Fruit fly (Drosophila melanogaster) whole organism, embryonic: ENCODE data around the gene CG2767.

Experiments
- Antp ChIP-seq: fragments of 200-800 bp; sonication (Bioruptor generic); optimal IDR thresholded peaks from 3 replicates; lab custom pipeline; 2016; ENCODE audit warnings: missing biosample characterization, missing genetic modification characterization
- Atf3 ChIP-seq: fragments of 200-800 bp; sonication (Bioruptor generic); optimal IDR thresholded peaks from 3 replicates; lab custom pipeline; 2016; ENCODE audit warnings: missing biosample characterization, missing genetic modification characterization
- CG11504 ChIP-seq: fragments of 200-800 bp; sonication (Bioruptor generic); optimal IDR thresholded peaks from 3 replicates; lab custom pipeline; 2019; ENCODE audit warnings: missing biosample characterization, mild to moderate bottlenecking, missing genetic modification characterization, moderate library complexity
- CG12391 ChIP-seq: fragments of 200-800 bp; sonication (Bioruptor generic); optimal IDR thresholded peaks from 3 replicates; lab custom pipeline; 2018; ENCODE audit warnings: missing biosample characterization, mild to moderate bottlenecking, missing genetic modification characterization, moderate library complexity
- CG12659 ChIP-seq: fragments of 200-800 bp; sonication (Bioruptor generic); optimal IDR thresholded peaks from 3 replicates; lab custom pipeline; 2017; ENCODE audit warnings: mild to moderate bottlenecking, missing biosample characterization, missing genetic modification reagents, missing genetic modification characterization
- CG13123 ChIP-seq: fragments of 200-800 bp; sonication (Bioruptor generic); optimal IDR thresholded peaks from 2 replicates; lab custom pipeline; 2016; ENCODE audit warnings: missing biosample characterization, missing genetic modification characterization
- CG13296 ChIP-seq: fragments of 200-800 bp; sonication (Bioruptor generic); optimal IDR thresholded peaks from 3 replicates; lab custom pipeline; 2018; ENCODE audit warnings: missing biosample characterization, mild to moderate bottlenecking, missing genetic modification characterization
- CG1529 ChIP-seq: fragments of 200-800 bp; sonication (Bioruptor generic); optimal IDR thresholded peaks from 3 replicates; lab custom pipeline; 2018; ENCODE audit warnings: missing biosample characterization, missing genetic modification characterization
- CG2120 ChIP-seq: fragments of 200-800 bp; sonication (Bioruptor generic); optimal IDR thresholded peaks from 3 replicates; lab custom pipeline; 2016; ENCODE audit warnings: missing biosample characterization, missing genetic modification characterization
- CG2678 ChIP-seq: fragments of 200-800 bp; sonication (Bioruptor generic); optimal IDR thresholded peaks from 3 replicates; lab custom pipeline; 2019; ENCODE audit warnings: missing biosample characterization, mild to moderate bottlenecking, missing genetic modification characterization, moderate library complexity
- CG4404 ChIP-seq: fragments of 200-800 bp; sonication (Bioruptor generic); IDR thresholded peaks from 2 replicates; pipeline ENCODE4 v1.3.6; 2022; ENCODE audit warnings: missing biosample characterization, missing genetic modification characterization
- CG4820 ChIP-seq: fragments of 200-800 bp; sonication (Bioruptor generic); optimal IDR thresholded peaks from 3 replicates; lab custom pipeline; 2016; ENCODE audit warnings: missing biosample characterization, missing genetic modification characterization
- CG5953 ChIP-seq: fragments of 200-800 bp; sonication (Bioruptor generic); IDR thresholded peaks from 2 replicates; pipeline ENCODE4 v1.3.6; 2022; ENCODE audit warnings: missing biosample characterization, missing genetic modification characterization
- CG6765 ChIP-seq: fragments of 200-800 bp; sonication (Bioruptor generic); optimal IDR thresholded peaks from 3 replicates; lab custom pipeline; 2017; ENCODE audit warnings: missing biosample characterization, mild to moderate bottlenecking, missing genetic modification characterization
- CG7357 ChIP-seq: fragments of 200-800 bp; sonication (Bioruptor generic); IDR thresholded peaks from 3 replicates; pipeline ENCODE4 v1.3.6; 2022; ENCODE audit warnings: missing biosample characterization, missing genetic modification characterization
- CG8281 ChIP-seq: fragments of 200-800 bp; sonication (Bioruptor generic); optimal IDR thresholded peaks from 2 replicates; lab custom pipeline; 2018; ENCODE audit warnings: missing biosample characterization, mild to moderate bottlenecking, missing genetic modification characterization, moderate library complexity
- CG8388 ChIP-seq: fragments of 200-800 bp; sonication (Bioruptor generic); optimal IDR thresholded peaks from 2 replicates; lab custom pipeline; 2019; ENCODE audit warnings: missing biosample characterization, mild to moderate bottlenecking, missing genetic modification characterization, moderate library complexity
- CG8924 ChIP-seq: fragments of 200-800 bp; optimal IDR thresholded peaks from 3 replicates; lab custom pipeline; 2019; ENCODE audit warnings: missing biosample characterization, mild to moderate bottlenecking, missing genetic modification characterization, moderate library complexity
- CG9797 ChIP-seq: fragments of 200-800 bp; sonication (Bioruptor generic); optimal IDR thresholded peaks from 3 replicates; lab custom pipeline; 2018; ENCODE audit warnings: missing biosample characterization, mild to moderate bottlenecking, missing genetic modification characterization
- Dref ChIP-seq: fragments of 200-800 bp; sonication (Bioruptor generic); IDR thresholded peaks from 2 replicates; pipeline ENCODE4 v1.3.6; 2022; ENCODE audit warnings: missing biosample characterization, missing genetic modification characterization
- HLHmδ ChIP-seq: fragments of 200-800 bp; sonication (Bioruptor generic); optimal IDR thresholded peaks from 2 replicates; lab custom pipeline; 2018; ENCODE audit warnings: missing biosample characterization, mild to moderate bottlenecking, missing genetic modification characterization, moderate library complexity
- MESR4 ChIP-seq: fragments of 200-800 bp; sonication (Bioruptor generic); optimal IDR thresholded peaks from 2 replicates; lab custom pipeline; 2018; ENCODE audit warnings: missing biosample characterization, mild to moderate bottlenecking, missing genetic modification characterization, moderate library complexity
- MTF-1 ChIP-seq: fragments of 200-800 bp; sonication (Bioruptor generic); optimal IDR thresholded peaks from 2 replicates; lab custom pipeline; 2018; ENCODE audit warnings: missing biosample characterization, mild to moderate bottlenecking, missing genetic modification characterization, borderline replicate concordance
- Max ChIP-seq: fragments of 200-800 bp; sonication (Bioruptor generic); optimal IDR thresholded peaks from 2 replicates; lab custom pipeline; 2016; ENCODE audit warnings: missing biosample characterization, mild to moderate bottlenecking, missing genetic modification characterization
- Med ChIP-seq: fragments of 200-800 bp; sonication (Bioruptor generic); peaks from one replicate; lab custom pipeline; 2016; ENCODE audit warnings: missing biosample characterization, missing genetic modification characterization, mild to moderate bottlenecking, inconsistent platforms, moderate library complexity
- Pdp1 ChIP-seq, 2 experiments: fragments of 200-800 bp; sonication (Bioruptor generic); optimal IDR thresholded peaks; 3 replicates each; lab custom pipeline; 2016; ENCODE audit warnings: missing biosample characterization in 2 of 2, missing genetic modification characterization in 2 of 2, mild to moderate bottlenecking in 1 of 2, moderate library complexity in 1 of 2
- Rfx ChIP-seq: fragments of 200-800 bp; sonication (Bioruptor generic); IDR thresholded peaks from 2 replicates; pipeline ENCODE4 v1.3.6; 2022; ENCODE audit warnings: missing biosample characterization, missing genetic modification characterization
- Sry-β ChIP-seq: fragments of 200-800 bp; sonication (Bioruptor generic); optimal IDR thresholded peaks from 2 replicates; lab custom pipeline; 2018; ENCODE audit warnings: missing biosample characterization, mild to moderate bottlenecking, missing genetic modification characterization, moderate library complexity
- Taf1 ChIP-seq: fragments of 200-800 bp; sonication (Bioruptor generic); IDR thresholded peaks from 2 replicates; pipeline ENCODE4 v1.3.6; 2022; ENCODE audit warnings: missing biosample characterization, missing genetic modification characterization
- Vsx1 ChIP-seq: fragments of 200-800 bp; sonication (Bioruptor generic); optimal IDR thresholded peaks from 2 replicates; lab custom pipeline; 2017; ENCODE audit warnings: missing biosample characterization, mild to moderate bottlenecking, missing genetic modification characterization, missing genetic modification reagents
- aop ChIP-seq: fragments of 200-800 bp; sonication (Bioruptor generic); IDR thresholded peaks from 2 replicates; pipeline ENCODE4 v1.3.6; 2022; ENCODE audit warnings: missing biosample characterization, missing genetic modification characterization
- chinmo ChIP-seq: fragments of 200-800 bp; sonication (Bioruptor generic); IDR thresholded peaks from 4 replicates; pipeline ENCODE4 v1.3.6; 2022; ENCODE audit warnings: missing biosample characterization, missing genetic modification characterization; ENCODE audit not compliant: partially characterized antibody
- chn ChIP-seq: fragments of 200-800 bp; sonication (Bioruptor generic); optimal IDR thresholded peaks from 2 replicates; lab custom pipeline; 2016; ENCODE audit warnings: missing biosample characterization, missing genetic modification characterization
- ci ChIP-seq: fragments of 200-800 bp; sonication (Bioruptor generic); IDR thresholded peaks from 3 replicates; pipeline ENCODE4 v1.3.6; 2022; ENCODE audit warnings: missing biosample characterization, missing genetic modification characterization
- da ChIP-seq: fragments of 200-800 bp; sonication (Bioruptor generic); optimal IDR thresholded peaks from 2 replicates; lab custom pipeline; 2016; ENCODE audit warnings: missing biosample characterization, missing genetic modification characterization
- dm ChIP-seq: fragments of 200-800 bp; sonication (Bioruptor generic); optimal IDR thresholded peaks from 3 replicates; lab custom pipeline; 2016; ENCODE audit warnings: missing biosample characterization, missing genetic modification characterization
- emc ChIP-seq: fragments of 200-800 bp; sonication (Bioruptor generic); optimal IDR thresholded peaks from 2 replicates; lab custom pipeline; 2016; ENCODE audit warnings: missing biosample characterization, missing genetic modification characterization
- en ChIP-seq: fragments of 200-800 bp; sonication (Bioruptor generic); optimal IDR thresholded peaks from 2 replicates; lab custom pipeline; 2016; ENCODE audit warnings: missing biosample characterization, missing genetic modification characterization
- ewg ChIP-seq: fragments of 200-800 bp; sonication (Bioruptor generic); optimal IDR thresholded peaks from 3 replicates; lab custom pipeline; 2017; ENCODE audit warnings: mild to moderate bottlenecking, missing biosample characterization, missing genetic modification reagents, missing genetic modification characterization
- gsb ChIP-seq: fragments of 200-800 bp; sonication (Bioruptor generic); IDR thresholded peaks from 2 replicates; pipeline ENCODE4 v1.3.6; 2022; ENCODE audit warnings: missing biosample characterization, missing genetic modification characterization
- lov ChIP-seq, 2 experiments: fragments of 200-800 bp in 1 of 2; fragments of >200 bp in 1 of 2; sonication (Bioruptor generic) in 1 of 2; IDR thresholded peaks in 1 of 2; optimal IDR thresholded peaks in 1 of 2; 2 replicates in 1 of 2; 3 replicates in 1 of 2; pipeline versions ENCODE4 v1.3.6 to Lab custom; 2017 to 2022; ENCODE audit warnings: missing biosample characterization in 1 of 2, missing genetic modification characterization in 1 of 2
- p53 ChIP-seq: fragments of 200-800 bp; sonication (Bioruptor generic); optimal IDR thresholded peaks from 2 replicates; lab custom pipeline; 2016; ENCODE audit warnings: missing biosample characterization, missing genetic modification characterization
- pzg ChIP-seq: fragments of 200-800 bp; sonication (Bioruptor generic); optimal IDR thresholded peaks from 3 replicates; lab custom pipeline; 2018; ENCODE audit warnings: missing biosample characterization, mild to moderate bottlenecking, missing genetic modification characterization, moderate library complexity
- seq ChIP-seq: fragments of 200-800 bp; sonication (Bioruptor generic); IDR thresholded peaks from 2 replicates; pipeline ENCODE4 v1.3.6; 2022; ENCODE audit warnings: missing biosample characterization, missing genetic modification characterization
- so ChIP-seq: fragments of 200-800 bp; sonication (Bioruptor generic); IDR thresholded peaks from 3 replicates; pipeline ENCODE4 v1.3.6; 2022; ENCODE audit warnings: missing biosample characterization, missing genetic modification characterization
- ssp ChIP-seq: fragments of 200-800 bp; sonication (Bioruptor generic); IDR thresholded peaks from 2 replicates; pipeline ENCODE4 v1.3.6; 2022; ENCODE audit warnings: missing biosample characterization, missing genetic modification characterization
- sug ChIP-seq: fragments of 200-800 bp; optimal IDR thresholded peaks from 2 replicates; lab custom pipeline; 2019; ENCODE audit warnings: missing biosample characterization, mild to moderate bottlenecking, missing genetic modification characterization, moderate library complexity
- tin ChIP-seq: fragments of 200-800 bp; sonication (Bioruptor generic); optimal IDR thresholded peaks from 3 replicates; lab custom pipeline; 2016; ENCODE audit warnings: missing biosample characterization, missing genetic modification characterization
- tna ChIP-seq: fragments of 200-800 bp; sonication (Bioruptor generic); IDR thresholded peaks from 2 replicates; pipeline ENCODE4 v1.3.6; 2022; ENCODE audit warnings: missing biosample characterization, missing genetic modification characterization; ENCODE audit not compliant: partially characterized antibody
- trem ChIP-seq: fragments of 200-800 bp; optimal IDR thresholded peaks from 3 replicates; lab custom pipeline; 2019; ENCODE audit warnings: missing biosample characterization, mild to moderate bottlenecking, missing genetic modification characterization, moderate library complexity

CG2767 gene

dm6 chr3R:7999530-8000116, 8.3 kb downstream of the CG2767 start, which contains the start of gene PIG-H:
Gene PIG-H, plus strand, starts transcription at chr3R:7999832.
- TF ChIP-seq CG4404 (GFP tag; lab: Robert Waterston, UW) (no peak), Dref (GFP tag; lab: Robert Waterston, UW) (no peak), CG11504 (tag; lab: Kevin White, UChicago) (peak; percentile 37), Taf1 (GFP tag; lab: Robert Waterston, UW) (no peak), CG2678 (tag; lab: Kevin White, UChicago) (peak; percentile 14), trem (tag; lab: Kevin White, UChicago) (peak; percentile 40), tin (GFP tag; lab: Kevin White, UChicago) (no peak), Med (peak; percentile 59), Pdp1 (GFP tag; optimal IDR thresholded peaks at IDR 0.05; lab: Kevin White, UChicago) (peak in 1 of 2 experiments; percentile 99), so (no peak), CG2120 (GFP tag; lab: Kevin White, UChicago) (peak; percentile 4), CG5953 (GFP tag; lab: Robert Waterston, UW) (no peak), dm (GFP tag; lab: Kevin White, UChicago) (no peak), emc (no peak), Rfx (GFP tag; lab: Robert Waterston, UW) (no peak), Antp (no peak), HLHmδ (no peak), CG8281 (no peak), CG4820 (GFP tag; lab: Kevin White, UChicago) (no peak), en (GFP tag; lab: Kevin White, UChicago) (no peak), Max (GFP tag; lab: Kevin White, UChicago) (no peak), ci (GFP tag; lab: Robert Waterston, UW) (no peak), Sry-β (peak; percentile 9), CG7357 (GFP tag; lab: Robert Waterston, UW) (peak; percentile 88), Atf3 (no peak), ssp (peak; percentile 93), CG13123 (GFP tag; lab: Kevin White, UChicago) (no peak), CG8388 (no peak), da (no peak), CG13296 (GFP tag; lab: Kevin White, UChicago) (no peak), sug (tag; lab: Kevin White, UChicago) (peak; percentile 17), lov (optimal IDR thresholded peaks at IDR 0.05; lab: Kevin White, UChicago) (no peak), lov (GFP tag; IDR thresholded peaks at IDR 0.05; lab: Robert Waterston, UW) (no peak), MTF-1 (GFP tag; lab: Kevin White, UChicago) (no peak), aop (GFP tag; lab: Robert Waterston, UW) (no peak), tna (GFP tag; lab: Robert Waterston, UW) (no peak), CG1529 (GFP tag; lab: Kevin White, UChicago) (no peak), Vsx1 (GFP tag; lab: Kevin White, UChicago) (no peak), CG8924 (tag; lab: Kevin White, UChicago) (no peak), p53 (GFP tag; lab: Kevin White, UChicago) (no peak), chinmo (GFP tag; lab: Robert Waterston, UW) (no peak), CG9797 (GFP tag; lab: Kevin White, UChicago) (peak; percentile 65), pzg (peak; percentile 60), MESR4 (GFP tag; lab: Kevin White, UChicago) (peak; percentile 52), chn (no peak), CG6765 (GFP tag; lab: Kevin White, UChicago) (no peak), gsb (no peak), ewg (GFP tag; lab: Kevin White, UChicago) (no peak), seq (GFP tag; lab: Robert Waterston, UW) (no peak), CG12391 (tag; lab: Kevin White, UChicago) (peak; percentile 20), CG12659 (peak; percentile 50)
